Fruit fly (Drosophila melanogaster) whole organism, embryonic: Measurements from ENCODE around the gene kraken.

Experiments used
- ATbp ChIP-seq: fragments of 200-800 bp; sonication (Bioruptor generic); optimal IDR thresholded peaks from 2 replicates; lab custom pipeline; 2017; ENCODE audit warnings: missing biosample characterization, mild to moderate bottlenecking, missing genetic modification characterization, missing genetic modification reagents
- CG10321 ChIP-seq: fragments of 200-800 bp; sonication (Bioruptor generic); IDR thresholded peaks from 2 replicates; pipeline ENCODE4 v1.3.6; 2022; ENCODE audit warnings: missing biosample characterization, missing genetic modification characterization
- CG10543 ChIP-seq: fragments of 200-800 bp; sonication (Bioruptor generic); optimal IDR thresholded peaks from 3 replicates; lab custom pipeline; 2017; ENCODE audit warnings: missing biosample characterization, mild to moderate bottlenecking, missing genetic modification characterization, moderate library complexity
- CG11085 ChIP-seq: fragments of 200-800 bp; sonication (Bioruptor generic); IDR thresholded peaks from 2 replicates; pipeline ENCODE4 v1.3.6; 2022; ENCODE audit warnings: missing biosample characterization, missing genetic modification characterization
- CG11247 ChIP-seq: fragments of 200-800 bp; sonication (Bioruptor generic); IDR thresholded peaks from 2 replicates; pipeline ENCODE4 v1.3.6; 2022; ENCODE audit warnings: missing biosample characterization, missing genetic modification characterization
- CG15011 ChIP-seq: fragments of 200-800 bp; sonication (Bioruptor generic); optimal IDR thresholded peaks from 3 replicates; lab custom pipeline; 2018; ENCODE audit warnings: missing biosample characterization, mild to moderate bottlenecking, missing genetic modification characterization
- CG15514 ChIP-seq: fragments of 200-800 bp; sonication (Bioruptor generic); optimal IDR thresholded peaks from 3 replicates; lab custom pipeline; 2017; ENCODE audit warnings: missing biosample characterization, missing genetic modification characterization, mild to moderate bottlenecking, moderate library complexity, missing genetic modification reagents
- CG16863 ChIP-seq: fragments of 200-800 bp; sonication (Bioruptor generic); optimal IDR thresholded peaks from 3 replicates; lab custom pipeline; 2016; ENCODE audit warnings: missing biosample characterization, missing genetic modification characterization
- CG2116 ChIP-seq: fragments of 200-800 bp; sonication (Bioruptor generic); optimal IDR thresholded peaks from 3 replicates; lab custom pipeline; 2018; ENCODE audit warnings: missing biosample characterization, mild to moderate bottlenecking, missing genetic modification characterization
- CG2120 ChIP-seq: fragments of 200-800 bp; sonication (Bioruptor generic); optimal IDR thresholded peaks from 3 replicates; lab custom pipeline; 2016; ENCODE audit warnings: missing biosample characterization, missing genetic modification characterization
- CG2712 ChIP-seq: fragments of 200-800 bp; optimal IDR thresholded peaks from 3 replicates; lab custom pipeline; 2019; ENCODE audit warnings: missing biosample characterization, mild to moderate bottlenecking, missing genetic modification characterization, moderate library complexity
- CG31365 ChIP-seq: fragments of 200-800 bp; sonication (Bioruptor generic); optimal IDR thresholded peaks from 2 replicates; lab custom pipeline; 2018; ENCODE audit warnings: missing biosample characterization, mild to moderate bottlenecking, missing genetic modification characterization
- CG3847 ChIP-seq: fragments of 200-800 bp; sonication (Bioruptor generic); IDR thresholded peaks from 2 replicates; pipeline ENCODE4 v1.3.6; 2022; ENCODE audit warnings: missing biosample characterization, missing genetic modification characterization
- CG42726 ChIP-seq: fragments of 200-800 bp; sonication (Bioruptor generic); IDR thresholded peaks from 2 replicates; pipeline ENCODE4 v1.3.6; 2022; ENCODE audit warnings: missing biosample characterization, missing genetic modification characterization; ENCODE audit not compliant: partially characterized antibody
- CG4360 ChIP-seq: fragments of 200-800 bp; sonication (Bioruptor generic); IDR thresholded peaks from 2 replicates; pipeline ENCODE4 v1.3.6; 2022; ENCODE audit warnings: missing biosample characterization, missing genetic modification characterization
- CG4617 ChIP-seq: fragments of 200-800 bp; sonication (Bioruptor generic); optimal IDR thresholded peaks from 3 replicates; lab custom pipeline; 2016; ENCODE audit warnings: missing biosample characterization, missing genetic modification characterization, borderline replicate concordance
- CG4820 ChIP-seq: fragments of 200-800 bp; sonication (Bioruptor generic); optimal IDR thresholded peaks from 3 replicates; lab custom pipeline; 2016; ENCODE audit warnings: missing biosample characterization, missing genetic modification characterization
- CG7556 ChIP-seq: fragments of 200-800 bp; sonication (Bioruptor generic); optimal IDR thresholded peaks from 2 replicates; lab custom pipeline; 2017; ENCODE audit warnings: missing biosample characterization, mild to moderate bottlenecking, missing genetic modification characterization
- CG7839 ChIP-seq: fragments of 200-800 bp; sonication (Bioruptor generic); optimal IDR thresholded peaks from 3 replicates; lab custom pipeline; 2018; ENCODE audit warnings: missing biosample characterization, mild to moderate bottlenecking, missing genetic modification characterization, moderate library complexity
- CG8290 ChIP-seq, 3 experiments: fragments of 200-800 bp; sonication (Bioruptor generic); optimal IDR thresholded peaks; 2 replicates each; lab custom pipeline; 2016 to 2019; ENCODE audit warnings: missing biosample characterization in 3 of 3, missing genetic modification characterization in 3 of 3, mild to moderate bottlenecking in 2 of 3, moderate library complexity in 1 of 3
- Chrac-16 ChIP-seq: fragments of 200-800 bp; sonication (Bioruptor generic); optimal IDR thresholded peaks from 3 replicates; lab custom pipeline; 2016; ENCODE audit warnings: missing biosample characterization, missing genetic modification characterization
- Doc2 ChIP-seq: fragments of 200-800 bp; sonication (Bioruptor generic); IDR thresholded peaks from 2 replicates; pipeline ENCODE4 v1.3.6; 2022; ENCODE audit warnings: missing biosample characterization, missing genetic modification characterization
- Dref ChIP-seq: fragments of 200-800 bp; sonication (Bioruptor generic); IDR thresholded peaks from 2 replicates; pipeline ENCODE4 v1.3.6; 2022; ENCODE audit warnings: missing biosample characterization, missing genetic modification characterization
- Ets97D ChIP-seq: fragments of 200-800 bp; sonication (Bioruptor generic); optimal IDR thresholded peaks from 3 replicates; lab custom pipeline; 2016; ENCODE audit warnings: missing biosample characterization, missing genetic modification characterization
- HLH4C ChIP-seq: fragments of 200-800 bp; sonication (Bioruptor generic); IDR thresholded peaks from 3 replicates; pipeline ENCODE4 v1.3.6; 2022; ENCODE audit warnings: missing biosample characterization, missing genetic modification characterization; ENCODE audit not compliant: partially characterized antibody
- Hr78 ChIP-seq, 2 experiments: fragments of 200-800 bp in 1 of 2; fragments of >200 bp in 1 of 2; sonication (Bioruptor generic) in 1 of 2; optimal IDR thresholded peaks; 2 replicates each; lab custom pipeline; 2017 to 2019; ENCODE audit warnings: missing biosample characterization in 2 of 2, missing genetic modification characterization in 2 of 2, mild to moderate bottlenecking in 1 of 2, moderate library complexity in 1 of 2
- Kr ChIP-seq: fragments of 200-800 bp; sonication (Bioruptor generic); optimal IDR thresholded peaks from 2 replicates; lab custom pipeline; 2017; ENCODE audit warnings: missing biosample characterization, mild to moderate bottlenecking, missing genetic modification characterization
- Neu2 ChIP-seq: fragments of 200-800 bp; sonication (Bioruptor generic); optimal IDR thresholded peaks from 3 replicates; lab custom pipeline; 2016; ENCODE audit warnings: missing biosample characterization, missing genetic modification characterization, borderline replicate concordance
- Nf-YB ChIP-seq: fragments of 200-800 bp; sonication (Bioruptor generic); optimal IDR thresholded peaks from 3 replicates; lab custom pipeline; 2019; ENCODE audit warnings: missing biosample characterization, mild to moderate bottlenecking, missing genetic modification characterization, moderate library complexity
- Six4 ChIP-seq: fragments of 200-800 bp; sonication (Bioruptor generic); optimal IDR thresholded peaks from 2 replicates; lab custom pipeline; 2016; ENCODE audit warnings: missing biosample characterization, missing genetic modification characterization
- Spps ChIP-seq: fragments of 200-800 bp; sonication (Bioruptor generic); optimal IDR thresholded peaks from 2 replicates; lab custom pipeline; 2018; ENCODE audit warnings: missing biosample characterization, mild to moderate bottlenecking, missing genetic modification characterization
- Xbp1 ChIP-seq: fragments of 200-800 bp; sonication (Bioruptor generic); optimal IDR thresholded peaks from 3 replicates; lab custom pipeline; 2016; ENCODE audit warnings: missing biosample characterization, mild to moderate bottlenecking, missing genetic modification characterization
- ab ChIP-seq: fragments of 200-800 bp; sonication (Bioruptor generic); optimal IDR thresholded peaks from 2 replicates; lab custom pipeline; 2016; ENCODE audit warnings: missing biosample characterization, missing genetic modification characterization
- amos ChIP-seq: fragments of 200-800 bp; sonication (Bioruptor generic); IDR thresholded peaks from 2 replicates; pipeline ENCODE4 v1.3.6; 2022; ENCODE audit warnings: missing biosample characterization, missing genetic modification characterization; ENCODE audit not compliant: partially characterized antibody
- ash1 ChIP-seq: fragments of 200-800 bp; sonication (Bioruptor generic); optimal IDR thresholded peaks from 2 replicates; lab custom pipeline; 2018; ENCODE audit warnings: missing biosample characterization, mild to moderate bottlenecking, missing genetic modification characterization
- cas ChIP-seq: fragments of 200-800 bp; sonication (Bioruptor generic); IDR thresholded peaks from 2 replicates; pipeline ENCODE4 v1.3.6; 2022; ENCODE audit warnings: missing biosample characterization, missing genetic modification characterization
- chn ChIP-seq: fragments of 200-800 bp; sonication (Bioruptor generic); optimal IDR thresholded peaks from 2 replicates; lab custom pipeline; 2016; ENCODE audit warnings: missing biosample characterization, missing genetic modification characterization
- esg ChIP-seq: fragments of 200-800 bp; sonication (Bioruptor generic); conservative IDR thresholded peaks from 2 replicates; pipeline ENCODE4 v1.3.6; 2022; ENCODE audit warnings: missing biosample characterization, missing genetic modification characterization
- her ChIP-seq: fragments of 200-800 bp; sonication (Bioruptor generic); optimal IDR thresholded peaks from 2 replicates; lab custom pipeline; 2016; ENCODE audit warnings: missing biosample characterization, missing genetic modification characterization
- klu ChIP-seq: fragments of 200-800 bp; sonication (Bioruptor generic); IDR thresholded peaks from 2 replicates; pipeline ENCODE4 v1.3.6; 2022; ENCODE audit warnings: missing biosample characterization, missing genetic modification characterization
- lbe ChIP-seq: fragments of 200-800 bp; sonication (Bioruptor generic); optimal IDR thresholded peaks from 2 replicates; lab custom pipeline; 2016; ENCODE audit warnings: missing biosample characterization, mild to moderate bottlenecking, missing genetic modification characterization
- nau ChIP-seq: fragments of 200-800 bp; sonication (Bioruptor generic); optimal IDR thresholded peaks from 3 replicates; lab custom pipeline; 2017; ENCODE audit warnings: missing biosample characterization, mild to moderate bottlenecking, missing genetic modification characterization, missing genetic modification reagents
- otp ChIP-seq: fragments of 200-800 bp; sonication (Bioruptor generic); IDR thresholded peaks from 3 replicates; pipeline ENCODE4, ENCODE4 v1.3.6; 2022; ENCODE audit warnings: missing biosample characterization, missing genetic modification characterization
- pfk ChIP-seq: fragments of 200-800 bp; sonication (Bioruptor generic); optimal IDR thresholded peaks from 2 replicates; lab custom pipeline; 2018; ENCODE audit warnings: missing biosample characterization, mild to moderate bottlenecking, missing genetic modification characterization, moderate library complexity
- pum ChIP-seq: fragments of 200-800 bp; sonication (Bioruptor generic); optimal IDR thresholded peaks from 2 replicates; lab custom pipeline; 2016; ENCODE audit warnings: missing biosample characterization, missing genetic modification characterization
- ranshi ChIP-seq: fragments of 200-800 bp; sonication (Bioruptor generic); IDR thresholded peaks from 2 replicates; pipeline ENCODE4 v1.3.6; 2022; ENCODE audit warnings: missing biosample characterization, missing genetic modification characterization
- schlank ChIP-seq: fragments of 200-800 bp; sonication (Bioruptor generic); optimal IDR thresholded peaks from 2 replicates; lab custom pipeline; 2018; ENCODE audit warnings: missing biosample characterization, mild to moderate bottlenecking, missing genetic modification characterization
- sima ChIP-seq: fragments of 200-800 bp; sonication (Bioruptor generic); optimal IDR thresholded peaks from 2 replicates; lab custom pipeline; 2016; ENCODE audit warnings: missing biosample characterization, missing genetic modification characterization
- ttk ChIP-seq: fragments of 200-800 bp; sonication (Bioruptor generic); IDR thresholded peaks from 2 replicates; pipeline ENCODE4 v2.1.2; 2022; ENCODE audit warnings: missing biosample characterization, missing genetic modification characterization

The kraken gene

dm6 chr2L:846167-846868 is 6.2 kb upstream of the kraken start (continued):
- TF ChIP-seq cas (GFP tag; lab: Robert Waterston, UW), result no peak
- peak; percentile 54 for TF ChIP-seq CG4820 (GFP tag; lab: Kevin White, UChicago)
- TF ChIP-seq CG11247 (GFP tag; lab: Robert Waterston, UW), result no peak
- TF ChIP-seq CG4360 (GFP tag; lab: Robert Waterston, UW), result no peak
- TF ChIP-seq ttk (GFP tag; lab: Robert Waterston, UW), result peak; percentile 39
- TF ChIP-seq ATbp, result peak; percentile 74
- no peak for TF ChIP-seq CG10543
- TF ChIP-seq pfk, result no peak
- no peak for TF ChIP-seq Ets97D (GFP tag; lab: Kevin White, UChicago)
- TF ChIP-seq CG4617 (GFP tag; lab: Kevin White, UChicago), result no peak
- TF ChIP-seq CG2712 (tag; lab: Kevin White, UChicago), result peak; percentile 62
- TF ChIP-seq HLH4C, result no peak
- TF ChIP-seq Doc2, result no peak
- TF ChIP-seq sima (GFP tag; lab: Kevin White, UChicago), result no peak
- TF ChIP-seq Spps (tag; lab: Kevin White, UChicago), result no peak
- TF ChIP-seq Kr (GFP tag; lab: Kevin White, UChicago), result no peak
- no peak for TF ChIP-seq CG42726
- no peak for TF ChIP-seq CG15011
- TF ChIP-seq klu (GFP tag; lab: Robert Waterston, UW), result no peak
- TF ChIP-seq CG3847 (GFP tag; lab: Robert Waterston, UW), result no peak
- TF ChIP-seq CG31365 (tag; lab: Kevin White, UChicago), result peak; percentile 43
- TF ChIP-seq CG7556, result peak; percentile 62
- TF ChIP-seq Dref, result no peak
- TF ChIP-seq Hr78 (GFP tag; optimal IDR thresholded peaks at IDR 0.05; lab: Kevin White, UChicago), result peak in 1 of 2 experiments; percentile 69
- no peak for TF ChIP-seq CG11085 (GFP tag; lab: Robert Waterston, UW)
- TF ChIP-seq amos (GFP tag; lab: Robert Waterston, UW), result no peak
- TF ChIP-seq schlank (tag; lab: Kevin White, UChicago), result no peak
- TF ChIP-seq ash1 (GFP tag; lab: Kevin White, UChicago), result no peak
- peak; percentile 48 for TF ChIP-seq Xbp1 (GFP tag; lab: Kevin White, UChicago)
- peak; percentile 52 for TF ChIP-seq Chrac-16 (GFP tag; lab: Kevin White, UChicago)
- TF ChIP-seq esg (GFP tag; lab: Robert Waterston, UW), result peak; percentile 46; the same call in 1 of the 2 replicates
- TF ChIP-seq chn, result peak; percentile 29
- no peak for TF ChIP-seq ranshi (GFP tag; lab: Robert Waterston, UW)
- no peak for TF ChIP-seq lbe (GFP tag; lab: Kevin White, UChicago)
- TF ChIP-seq CG15514 (GFP tag; lab: Kevin White, UChicago), result no peak
- TF ChIP-seq pum, result peak; percentile 59
- TF ChIP-seq ab (GFP tag; lab: Kevin White, UChicago), result peak; percentile 63
- peak; percentile 31; the same call in 1 of the 3 replicates for TF ChIP-seq otp (GFP tag; lab: Robert Waterston, UW)
- peak; percentile 54 for TF ChIP-seq CG2120 (GFP tag; lab: Kevin White, UChicago)
- no peak for TF ChIP-seq Six4
- TF ChIP-seq CG7839, result peak; percentile 71
- peak; percentile 23 for TF ChIP-seq CG2116
- peak; percentile 11 for TF ChIP-seq CG8290 (GFP tag; optimal IDR thresholded peaks at IDR 0.05; lab: Kevin White, UChicago)
- TF ChIP-seq CG8290 (tag; optimal IDR thresholded peaks at IDR 0.05; lab: Kevin White, UChicago), result peak in 1 of 2 experiments; percentile 72
- TF ChIP-seq Nf-YB (GFP tag; lab: Kevin White, UChicago), result peak; percentile 21
- TF ChIP-seq nau (GFP tag; lab: Kevin White, UChicago), result peak; percentile 42
- no peak for TF ChIP-seq CG10321 (GFP tag; lab: Robert Waterston, UW)
- TF ChIP-seq Neu2 (GFP tag; lab: Kevin White, UChicago), result no peak
- TF ChIP-seq CG16863 (GFP tag; lab: Kevin White, UChicago), result peak; percentile 30
- TF ChIP-seq her (GFP tag; lab: Kevin White, UChicago), result peak; percentile 60
